Fruit fly (Drosophila melanogaster) whole organism, pupa: ENCODE data around the gene CG31848.
A peak's percentile ranks its signal among the peaks of the same experiment; 100 is the strongest.

ENCODE experiments used
- CG10348 ChIP-seq: fragments of 200-800 bp; sonication (Bioruptor generic); IDR thresholded peaks from 2 replicates; pipeline ENCODE4 v1.3.6; 2022; ENCODE audit warnings: missing biosample characterization, missing genetic modification characterization
- CG12605 ChIP-seq: fragments of 200-800 bp; sonication (Bioruptor generic); IDR thresholded peaks from 2 replicates; pipeline ENCODE4 v1.3.6; 2022; ENCODE audit warnings: missing biosample characterization, missing genetic modification characterization
- CG13204 ChIP-seq: fragments of 200-800 bp; sonication (Bioruptor generic); optimal IDR thresholded peaks from 2 replicates; lab custom pipeline; 2018; ENCODE audit warnings: missing biosample characterization, mild to moderate bottlenecking, missing genetic modification characterization, moderate library complexity
- CG14655 ChIP-seq: fragments of 200-800 bp; sonication (Bioruptor generic); optimal IDR thresholded peaks from 3 replicates; lab custom pipeline; 2017; ENCODE audit warnings: mild to moderate bottlenecking, missing biosample characterization, missing genetic modification reagents, missing genetic modification characterization
- CG15710 ChIP-seq: fragments of 200-800 bp; sonication (Bioruptor generic); optimal IDR thresholded peaks from 2 replicates; lab custom pipeline; 2018; ENCODE audit warnings: missing biosample characterization, mild to moderate bottlenecking, missing genetic modification characterization, moderate library complexity
- CG17806 ChIP-seq: fragments of 200-800 bp; sonication (Bioruptor generic); optimal IDR thresholded peaks from 2 replicates; lab custom pipeline; 2018; ENCODE audit warnings: missing biosample characterization, mild to moderate bottlenecking, missing genetic modification characterization, moderate library complexity
- CG32121 ChIP-seq: fragments of 200-800 bp; sonication (Bioruptor generic); IDR thresholded peaks from 2 replicates; pipeline ENCODE4 v1.3.6; 2022; ENCODE audit warnings: missing biosample characterization, missing genetic modification characterization
- CG34367 ChIP-seq: fragments of 200-800 bp; sonication (Bioruptor generic); optimal IDR thresholded peaks from 2 replicates; lab custom pipeline; 2018; ENCODE audit warnings: missing biosample characterization, mild to moderate bottlenecking, missing genetic modification characterization
- CG4496 ChIP-seq: fragments of 200-800 bp; sonication (Bioruptor generic); IDR thresholded peaks from 3 replicates; pipeline ENCODE4 v1.3.6; 2022; ENCODE audit warnings: missing biosample characterization, missing genetic modification characterization
- CG8301 ChIP-seq: fragments of 200-800 bp; sonication (Bioruptor generic); optimal IDR thresholded peaks from 2 replicates; lab custom pipeline; 2018; ENCODE audit warnings: missing biosample characterization, mild to moderate bottlenecking, missing genetic modification characterization
- CG9948 ChIP-seq: fragments of 200-800 bp; sonication (Bioruptor generic); optimal IDR thresholded peaks from 2 replicates; lab custom pipeline; 2018; ENCODE audit warnings: missing biosample characterization, mild to moderate bottlenecking, missing genetic modification characterization, moderate library complexity
- D1 ChIP-seq: fragments of 200-800 bp; sonication (Bioruptor generic); optimal IDR thresholded peaks from 2 replicates; lab custom pipeline; 2018; ENCODE audit warnings: missing biosample characterization, mild to moderate bottlenecking, missing genetic modification characterization, moderate library complexity
- EcR ChIP-seq: fragments of 200-800 bp; sonication (Bioruptor generic); optimal IDR thresholded peaks from 3 replicates; lab custom pipeline; 2019; ENCODE audit warnings: missing biosample characterization, missing genetic modification characterization, mild to moderate bottlenecking, moderate library complexity, missing genetic modification reagents
- Ets98B ChIP-seq: fragments of 200-800 bp; sonication (Bioruptor generic); IDR thresholded peaks from 2 replicates; pipeline ENCODE4 v1.3.6; 2022; ENCODE audit warnings: missing biosample characterization, missing genetic modification characterization
- Pif1A ChIP-seq: fragments of 200-800 bp; sonication (Bioruptor generic); optimal IDR thresholded peaks from 3 replicates; lab custom pipeline; 2016; ENCODE audit warnings: missing biosample characterization, missing genetic modification characterization
- Pif1B ChIP-seq: fragments of 200-800 bp; sonication (Bioruptor generic); optimal IDR thresholded peaks from 3 replicates; lab custom pipeline; 2016; ENCODE audit warnings: missing biosample characterization, missing genetic modification characterization
- Snoo ChIP-seq: fragments of 200-800 bp; sonication (Bioruptor generic); optimal IDR thresholded peaks from 3 replicates; lab custom pipeline; 2017; ENCODE audit warnings: missing biosample characterization, mild to moderate bottlenecking, missing genetic modification characterization, inconsistent platforms
- fd96Ca ChIP-seq: fragments of 200-800 bp; sonication (Bioruptor generic); IDR thresholded peaks from 3 replicates; pipeline ENCODE4 v1.3.6; 2022; ENCODE audit warnings: missing biosample characterization, missing genetic modification characterization
- gl ChIP-seq: fragments of 200-800 bp; sonication (Bioruptor generic); optimal IDR thresholded peaks from 2 replicates; lab custom pipeline; 2018; ENCODE audit warnings: missing biosample characterization, mild to moderate bottlenecking, missing genetic modification characterization
- rn ChIP-seq: fragments of 200-800 bp; sonication (Bioruptor generic); IDR thresholded peaks from 2 replicates; pipeline ENCODE4 v1.3.6; 2022; ENCODE audit warnings: missing biosample characterization, missing genetic modification characterization

The CG31848 gene

dm6 chr2L:13231739-13232138 is 33.9 kb downstream of the CG31848 start, which contains the start of gene Prosalpha6T:
Gene Prosalpha6T, plus strand, starts transcription at chr2L:13232039.
- TF ChIP-seq gl (tag; lab: Kevin White, UChicago) (no peak), CG9948 (tag; lab: Kevin White, UChicago) (no peak), Pif1A (GFP tag; lab: Kevin White, UChicago) (no peak), CG14655 (GFP tag; lab: Kevin White, UChicago) (no peak), Ets98B (GFP tag; lab: Robert Waterston, UW) (no peak), fd96Ca (GFP tag; lab: Robert Waterston, UW) (no peak), CG12605 (no peak), rn (GFP tag; lab: Robert Waterston, UW) (no peak), EcR (GFP tag; lab: Kevin White, UChicago) (no peak), CG8301 (tag; lab: Kevin White, UChicago) (no peak), D1 (tag; lab: Kevin White, UChicago) (no peak), CG10348 (GFP tag; lab: Robert Waterston, UW) (no peak), Pif1B (GFP tag; lab: Kevin White, UChicago) (no peak), CG15710 (tag; lab: Kevin White, UChicago) (no peak)

DNA sequence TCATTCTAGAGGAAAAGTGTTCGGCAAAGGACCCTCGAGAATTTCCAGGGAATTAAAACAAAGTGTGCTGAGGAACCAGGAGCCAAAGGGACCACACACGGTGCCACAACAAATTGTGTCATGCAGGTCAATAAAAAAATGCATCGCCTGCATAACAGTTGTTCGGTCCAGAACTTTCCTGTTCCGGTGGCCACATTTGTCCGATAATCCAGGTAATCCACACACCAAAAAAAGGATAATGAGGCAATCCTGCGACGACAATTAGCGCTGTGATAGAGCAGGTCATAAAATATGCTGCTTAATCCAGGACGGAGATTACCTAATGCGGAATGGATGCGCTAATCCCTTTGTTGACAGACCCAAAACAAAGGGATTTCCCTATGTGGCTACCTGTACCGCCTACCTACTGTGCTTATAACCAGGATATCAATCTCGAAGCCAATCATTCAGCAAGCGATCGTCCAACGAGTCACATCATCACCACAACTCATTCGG is 36.2 kb downstream of the CG31848 start, which contains the start of gene CG16815:
CG16815 (plus strand) TSS at position 445 of the 495 bp plus-strand sequence.
- TF ChIP-seq CG13204 (GFP tag; lab: Kevin White, UChicago) (no peak), CG8301 (tag; lab: Kevin White, UChicago) (no peak), CG10348 (GFP tag; lab: Robert Waterston, UW) (no peak), CG14655 (GFP tag; lab: Kevin White, UChicago) (no peak), CG4496 (no peak), D1 (tag; lab: Kevin White, UChicago) (no peak), Pif1B (GFP tag; lab: Kevin White, UChicago) (no peak), CG9948 (tag; lab: Kevin White, UChicago) (no peak), CG17806 (tag; lab: Kevin White, UChicago) (no peak)

dm6 chr2L:13227242-13227641 is 38.4 kb downstream of the CG31848 start, which contains the start of gene CG16813:
Gene CG16813, plus strand, starts transcription at chr2L:13227529.
- TF ChIP-seq Pif1A (GFP tag; lab: Kevin White, UChicago) = no peak
- no peak for TF ChIP-seq Pif1B (GFP tag; lab: Kevin White, UChicago)
- TF ChIP-seq gl (tag; lab: Kevin White, UChicago) = no peak
- TF ChIP-seq CG34367 (tag; lab: Kevin White, UChicago) = no peak
- no peak for TF ChIP-seq rn (GFP tag; lab: Robert Waterston, UW)
- TF ChIP-seq CG12605 = no peak

DNA sequence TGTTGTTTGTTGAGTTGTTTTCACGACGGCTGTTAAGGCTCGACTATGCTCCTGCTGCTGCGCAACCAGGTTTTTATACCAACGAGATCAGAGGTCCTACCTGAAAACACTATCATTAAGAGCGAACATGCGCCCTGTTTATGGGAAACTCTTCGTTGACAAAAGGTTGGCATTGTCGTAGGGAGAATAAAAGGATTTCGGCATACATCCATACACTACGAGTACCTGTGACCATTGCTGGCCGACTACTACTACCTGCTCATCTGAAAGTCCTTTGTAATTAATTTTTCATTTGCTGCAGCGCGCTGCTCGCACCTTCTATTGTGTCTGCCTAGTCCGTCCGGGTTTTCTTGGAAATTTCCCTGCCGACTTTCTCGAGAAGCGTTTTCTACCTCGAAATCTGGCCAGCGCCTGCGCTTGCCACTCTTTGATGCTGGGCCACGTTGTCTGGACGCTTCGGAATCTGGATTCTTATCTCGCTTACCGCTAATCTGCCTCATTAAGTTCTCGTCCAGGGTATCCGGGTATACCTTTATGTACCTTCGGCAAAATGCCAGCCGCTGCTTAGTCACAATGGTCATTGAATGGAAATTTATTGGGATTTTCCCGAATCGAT is 40.3 kb downstream of the CG31848 start, which contains the start of gene CG15480:
CG15480 (minus strand) TSS at position 51 of the 616 bp plus-strand sequence.
- no peak for TF ChIP-seq CG13204 (GFP tag; lab: Kevin White, UChicago)
- no peak for TF ChIP-seq D1 (tag; lab: Kevin White, UChicago)
- TF ChIP-seq fd96Ca (GFP tag; lab: Robert Waterston, UW) = no peak
- no peak for TF ChIP-seq CG15710 (tag; lab: Kevin White, UChicago)
- TF ChIP-seq CG10348 (GFP tag; lab: Robert Waterston, UW) = no peak
- no peak for TF ChIP-seq CG14655 (GFP tag; lab: Kevin White, UChicago)
- TF ChIP-seq Pif1B (GFP tag; lab: Kevin White, UChicago) = no peak
- no peak for TF ChIP-seq Pif1A (GFP tag; lab: Kevin White, UChicago)

DNA sequence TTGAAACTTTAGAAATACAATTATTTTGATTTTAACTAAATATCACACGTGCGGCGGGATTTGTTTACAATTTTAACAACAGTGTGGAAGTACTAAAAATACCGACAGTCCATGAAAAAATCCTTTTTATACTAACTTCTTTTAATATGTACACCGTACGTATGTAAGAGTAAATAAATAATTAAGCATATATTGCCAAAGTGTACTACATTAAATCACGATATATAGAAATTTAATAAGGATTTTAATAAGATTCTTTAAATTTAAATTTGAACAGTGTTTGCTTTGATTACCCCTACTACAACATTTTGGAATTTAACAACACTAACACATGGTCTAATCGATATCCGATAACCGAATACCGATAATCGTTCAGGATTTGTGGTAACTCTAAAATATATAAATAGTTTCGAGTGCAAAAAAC is 43.4 kb downstream of the CG31848 start, which contains the start of the genes Ski6 and CG16812:
Ski6 (minus strand) TSS at position 205 of the 424 bp plus-strand sequence.
CG16812 (plus strand) TSS at position 363 of the 424 bp plus-strand sequence.
- peak; percentile 33; the same call in 1 of the 2 replicates for TF ChIP-seq CG32121
- TF ChIP-seq CG8301 (tag; lab: Kevin White, UChicago) = no peak
- TF ChIP-seq rn (GFP tag; lab: Robert Waterston, UW) = no peak
- TF ChIP-seq CG17806 (tag; lab: Kevin White, UChicago) = no peak
- TF ChIP-seq gl (tag; lab: Kevin White, UChicago) = no peak
- TF ChIP-seq CG4496 = 0 out of 3 replicates have a peak, but pooled peaks have one; percentile 27
- TF ChIP-seq CG10348 (GFP tag; lab: Robert Waterston, UW) = no peak
- no peak for TF ChIP-seq CG14655 (GFP tag; lab: Kevin White, UChicago)
- no peak for TF ChIP-seq Pif1B (GFP tag; lab: Kevin White, UChicago)
- TF ChIP-seq CG12605 = 0 out of 2 replicates have a peak, but pooled peaks have one; percentile 47
- TF ChIP-seq CG15710 (tag; lab: Kevin White, UChicago) = peak; percentile 62
- TF ChIP-seq CG34367 (tag; lab: Kevin White, UChicago) = peak; percentile 22
- no peak for TF ChIP-seq Snoo (tag; lab: Kevin White, UChicago)
- no peak for TF ChIP-seq Pif1A (GFP tag; lab: Kevin White, UChicago)
- TF ChIP-seq Ets98B (GFP tag; lab: Robert Waterston, UW) = peak; percentile 67
- TF ChIP-seq D1 (tag; lab: Kevin White, UChicago) = no peak
- TF ChIP-seq CG9948 (tag; lab: Kevin White, UChicago) = no peak
- no peak for TF ChIP-seq CG13204 (GFP tag; lab: Kevin White, UChicago)
